Worm (Caenorhabditis elegans): ENCODE data around the gene set-1.

ce11 chrIII:6420201-6420600 lies 32.0 kb downstream of the set-1 start:
- no peak for TF ChIP-seq lim-6 (tag; optimal IDR thresholded peaks at IDR 0.05)
- TF ChIP-seq pha-4 (tag; optimal IDR thresholded peaks at IDR 0.05), result no peak
